Fruit fly (Drosophila melanogaster): ENCODE results near the gene Zaf1.

dm6 chr3R:11671784-11672183, 46.3 kb upstream of the Zaf1 start:
- TF ChIP-seq CG8478 (optimal IDR thresholded peaks at IDR 0.05) (no peak), CTCF (optimal IDR thresholded peaks at IDR 0.05) (no peak)

All from S2 (cell line).